Worm (Caenorhabditis elegans) whole organism, young adult: ENCODE data around the gene oops-1.

Source experiments
- B0019.2 ChIP-seq: fragments of 200-800 bp; sonication (Bioruptor generic); conservative IDR thresholded peaks from 2 replicates; pipeline ENCODE4 v1.3.6; 2022; ENCODE audit warnings: missing genetic modification reagents, missing genetic modification characterization, missing compliant biosample characterization
- B0336.3 ChIP-seq: fragments of 200-800 bp; sonication (Bioruptor generic); IDR thresholded peaks from 2 replicates; pipeline ENCODE4 v1.3.6; 2022; ENCODE audit warnings: missing genetic modification characterization, missing compliant biosample characterization
- C17E4.6 ChIP-seq: fragments of 200-800 bp; sonication (Bioruptor generic); IDR thresholded peaks from 2 replicates; pipeline ENCODE4 v1.3.6; 2022; ENCODE audit warnings: missing genetic modification reagents, missing genetic modification characterization, missing compliant biosample characterization
- D2030.7 ChIP-seq: fragments of 200-800 bp; sonication (Bioruptor generic); IDR thresholded peaks from 2 replicates; pipeline ENCODE4 v1.3.6; 2022; ENCODE audit warnings: missing genetic modification reagents, missing genetic modification characterization, missing compliant biosample characterization
- F39B2.1 ChIP-seq: fragments of 200-800 bp; sonication (Bioruptor generic); IDR thresholded peaks from 2 replicates; pipeline ENCODE4 v1.3.6; 2022; ENCODE audit warnings: missing genetic modification reagents, missing genetic modification characterization, missing compliant biosample characterization
- F49E8.2 ChIP-seq: sonication (generic microtip); optimal IDR thresholded peaks from 3 replicates; lab custom pipeline; 2017; ENCODE audit warnings: missing genetic modification characterization, mild to moderate bottlenecking, missing compliant biosample characterization, antibody characterized with exemption, moderate library complexity; ENCODE audit not compliant: insufficient read depth
- F55B11.4 ChIP-seq: sonication (generic microtip); optimal IDR thresholded peaks from 2 replicates; lab custom pipeline; 2016; ENCODE audit warnings: missing compliant biosample characterization, missing genetic modification characterization, borderline replicate concordance; ENCODE audit not compliant: insufficient read depth
- F57A8.1 ChIP-seq: fragments of 200-800 bp; sonication (Bioruptor generic); optimal IDR thresholded peaks from 2 replicates; lab custom pipeline; 2018; ENCODE audit warnings: mild to moderate bottlenecking, missing genetic modification characterization, moderate library complexity, missing compliant biosample characterization
- K11D2.4 ChIP-seq: fragments of 200-800 bp; sonication (Bioruptor generic); IDR thresholded peaks from 2 replicates; pipeline ENCODE4 v1.3.6; 2022; ENCODE audit warnings: missing genetic modification reagents, missing genetic modification characterization, missing compliant biosample characterization
- K12H6.12 ChIP-seq: fragments of 200-800 bp; sonication (Bioruptor generic); optimal IDR thresholded peaks from 2 replicates; lab custom pipeline; 2018; ENCODE audit warnings: mild to moderate bottlenecking, missing genetic modification characterization, missing compliant biosample characterization
- T07F8.4 ChIP-seq: sonication (generic microtip); optimal IDR thresholded peaks from 2 replicates; lab custom pipeline; 2016; ENCODE audit warnings: mild to moderate bottlenecking, missing genetic modification characterization, moderate library complexity, missing compliant biosample characterization
- Y67H2A.10 ChIP-seq: fragments of 200-800 bp; sonication (Bioruptor generic); conservative IDR thresholded peaks from 2 replicates; pipeline ENCODE4 v1.3.6; 2022; ENCODE audit warnings: missing genetic modification reagents, missing genetic modification characterization, missing compliant biosample characterization
- ZK185.1 ChIP-seq: sonication (generic microtip); optimal IDR thresholded peaks from 2 replicates; lab custom pipeline; 2016; ENCODE audit warnings: mild to moderate bottlenecking, missing genetic modification characterization, missing compliant biosample characterization; ENCODE audit not compliant: poor library complexity, severe bottlenecking
- attf-3 ChIP-seq: fragments of 200-800 bp; sonication (Bioruptor generic); conservative IDR thresholded peaks from 2 replicates; pipeline ENCODE4 v1.3.6; 2022; ENCODE audit warnings: missing genetic modification reagents, missing genetic modification characterization, missing compliant biosample characterization
- attf-6 ChIP-seq: fragments of 200-800 bp; sonication (Bioruptor generic); IDR thresholded peaks from 2 replicates; pipeline ENCODE4 v1.3.6; 2022; ENCODE audit warnings: missing genetic modification reagents, missing genetic modification characterization, missing compliant biosample characterization
- cebp-2 ChIP-seq: fragments of 200-800 bp; sonication (Bioruptor generic); IDR thresholded peaks from 2 replicates; pipeline ENCODE4 v1.3.6; 2022; ENCODE audit warnings: missing genetic modification characterization, missing compliant biosample characterization
- ceh-40 ChIP-seq: fragments of 200-800 bp; sonication (Bioruptor generic); IDR thresholded peaks from 2 replicates; pipeline ENCODE4 v1.3.6; 2022; ENCODE audit warnings: missing genetic modification characterization, missing compliant biosample characterization
- die-1 ChIP-seq: sonication (generic microtip); optimal IDR thresholded peaks from 2 replicates; lab custom pipeline; 2016; ENCODE audit warnings: missing genotype, mild to moderate bottlenecking, missing genetic modification characterization, missing compliant biosample characterization
- egrh-3 ChIP-seq: fragments of 200-800 bp; sonication (Bioruptor generic); IDR thresholded peaks from 2 replicates; pipeline ENCODE4 v1.3.6; 2022; ENCODE audit warnings: missing genetic modification reagents, missing genetic modification characterization, missing compliant biosample characterization
- fkh-3 ChIP-seq: sonication (generic microtip); optimal IDR thresholded peaks from 2 replicates; lab custom pipeline; 2016; ENCODE audit warnings: mild to moderate bottlenecking, missing genetic modification characterization, missing compliant biosample characterization
- hmg-20 ChIP-seq: fragments of 200-800 bp; sonication (Bioruptor generic); IDR thresholded peaks from 2 replicates; pipeline ENCODE4 v1.3.6; 2022; ENCODE audit warnings: missing genetic modification reagents, missing genetic modification characterization, missing compliant biosample characterization
- hsf-1 ChIP-seq: fragments of 200-800 bp; sonication (Bioruptor generic); IDR thresholded peaks from 2 replicates; pipeline ENCODE4 v1.3.6; 2022; ENCODE audit warnings: missing genetic modification reagents, missing genetic modification characterization, missing compliant biosample characterization
- lin-26 ChIP-seq: fragments of 200-800 bp; sonication (Bioruptor generic); IDR thresholded peaks from 2 replicates; pipeline ENCODE4 v1.3.6; 2022; ENCODE audit warnings: missing genetic modification reagents, missing genetic modification characterization, missing compliant biosample characterization
- lin-54 ChIP-seq: fragments of 200-800 bp; sonication (Bioruptor generic); optimal IDR thresholded peaks from 2 replicates; lab custom pipeline; 2018; ENCODE audit warnings: mild to moderate bottlenecking, missing genetic modification characterization, missing compliant biosample characterization
- lsl-1 ChIP-seq: fragments of 200-800 bp; sonication (Bioruptor generic); optimal IDR thresholded peaks from 2 replicates; lab custom pipeline; 2018; ENCODE audit warnings: mild to moderate bottlenecking, missing genetic modification characterization, moderate library complexity, missing compliant biosample characterization
- madf-6 ChIP-seq: fragments of 200-800 bp; sonication (Bioruptor generic); IDR thresholded peaks from 2 replicates; pipeline ENCODE4 v1.3.6; 2022; ENCODE audit warnings: missing genetic modification reagents, missing genetic modification characterization, missing compliant biosample characterization
- nfya-1 ChIP-seq: sonication (generic microtip); optimal IDR thresholded peaks from 2 replicates; lab custom pipeline; 2017; ENCODE audit warnings: antibody characterized with exemption, missing compliant biosample characterization, missing genetic modification characterization, borderline replicate concordance; ENCODE audit not compliant: insufficient read depth
- nfyb-1 ChIP-seq: fragments of 200-800 bp; sonication (Bioruptor generic); IDR thresholded peaks from 2 replicates; pipeline ENCODE4 v1.3.6; 2022; ENCODE audit warnings: missing genetic modification reagents, missing genetic modification characterization, missing compliant biosample characterization
- pbrm-1 ChIP-seq: fragments of 200-800 bp; sonication (Bioruptor generic); IDR thresholded peaks from 2 replicates; pipeline ENCODE4 v1.3.6; 2022; ENCODE audit warnings: missing genetic modification reagents, missing genetic modification characterization, missing compliant biosample characterization
- rcor-1 ChIP-seq: fragments of 200-800 bp; sonication (Bioruptor generic); IDR thresholded peaks from 2 replicates; pipeline ENCODE4 v1.3.6; 2022; ENCODE audit warnings: missing genetic modification reagents, missing genetic modification characterization, missing compliant biosample characterization
- sea-2 ChIP-seq: fragments of 200-800 bp; sonication (Bioruptor generic); IDR thresholded peaks from 2 replicates; pipeline ENCODE4 v1.3.6; 2022; ENCODE audit warnings: missing genetic modification characterization, missing compliant biosample characterization
- snpc-1.1 ChIP-seq: sonication (generic microtip); optimal IDR thresholded peaks from 2 replicates; lab custom pipeline; 2017; ENCODE audit warnings: missing genetic modification characterization, mild to moderate bottlenecking, missing compliant biosample characterization, antibody characterized with exemption, moderate library complexity, missing genotype, missing genetic modification reagents; ENCODE audit not compliant: insufficient read depth
- snpc-3.4 ChIP-seq: sonication (generic microtip); optimal IDR thresholded peaks from 2 replicates; lab custom pipeline; 2017; ENCODE audit warnings: missing genetic modification characterization, mild to moderate bottlenecking, missing compliant biosample characterization, antibody characterized with exemption, moderate library complexity, missing genotype, missing genetic modification reagents
- snpc-4 ChIP-seq, 5 experiments: fragments of 150-350 bp in 1 of 5; sonication (generic microtip) in 4 of 5; optimal IDR thresholded peaks; 2 replicates each; lab custom pipeline; 2014 to 2018; ENCODE audit warnings: missing genetic modification characterization in 5 of 5, missing biosample characterization in 3 of 5, antibody characterized with exemption in 2 of 5, mild to moderate bottlenecking in 2 of 5, missing compliant biosample characterization in 2 of 5, missing genotype in 2 of 5, moderate library complexity in 2 of 5, missing genetic modification reagents in 1 of 5
- tbp1 ChIP-seq: fragments of 200-800 bp; sonication (Bioruptor generic); optimal IDR thresholded peaks from 2 replicates; lab custom pipeline; 2018; ENCODE audit warnings: mild to moderate bottlenecking, missing genetic modification characterization, missing compliant biosample characterization
- zfh-2 ChIP-seq: fragments of 200-800 bp; sonication (Bioruptor generic); conservative IDR thresholded peaks from 2 replicates; pipeline ENCODE4 v1.3.6; 2022; ENCODE audit warnings: missing genetic modification reagents, missing genetic modification characterization, missing compliant biosample characterization
- ztf-18 ChIP-seq: sonication (generic microtip); optimal IDR thresholded peaks from 2 replicates; lab custom pipeline; 2016; ENCODE audit warnings: missing genotype, mild to moderate bottlenecking, missing genetic modification characterization, missing compliant biosample characterization
- ztf-22 ChIP-seq: fragments of 200-800 bp; sonication (Bioruptor generic); optimal IDR thresholded peaks from 2 replicates; lab custom pipeline; 2018; ENCODE audit warnings: mild to moderate bottlenecking, missing genetic modification characterization, moderate library complexity, missing compliant biosample characterization
- ztf-25 ChIP-seq: fragments of 200-800 bp; sonication (Bioruptor generic); IDR thresholded peaks from 2 replicates; pipeline ENCODE4 v1.3.6; 2022; ENCODE audit warnings: missing genetic modification reagents, missing genetic modification characterization, missing compliant biosample characterization

The oops-1 gene

DNA sequence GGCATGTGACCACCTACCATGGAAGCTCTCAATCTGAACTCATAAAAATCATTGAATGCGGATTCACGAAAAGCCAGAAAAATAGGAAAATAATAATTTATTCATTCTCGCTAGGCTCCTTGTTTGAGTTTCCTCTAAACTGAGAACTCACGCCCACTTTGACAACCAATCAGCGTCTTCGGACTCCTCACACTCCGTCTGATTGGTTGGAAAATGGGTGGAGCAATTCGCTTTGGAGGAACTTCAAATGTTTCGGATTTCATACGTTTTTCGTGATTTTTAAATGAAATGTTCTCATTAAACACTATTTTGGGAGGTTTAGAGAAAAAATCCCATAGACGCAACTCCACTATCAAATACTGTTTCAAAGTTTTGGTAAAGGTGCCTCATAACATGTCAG lies 29.0 kb upstream of the oops-1 start:
- TF ChIP-seq cebp-2, result 0 out of 2 replicates have a peak, but pooled peaks have one; percentile 16
- TF ChIP-seq F39B2.1, result no peak
- no peak for TF ChIP-seq F55B11.4
- no peak for TF ChIP-seq hmg-20 (GFP tag; lab: Robert Waterston, UW)
- TF ChIP-seq ceh-40, result no peak
- TF ChIP-seq, all 124 proteins: peak for 1

DNA sequence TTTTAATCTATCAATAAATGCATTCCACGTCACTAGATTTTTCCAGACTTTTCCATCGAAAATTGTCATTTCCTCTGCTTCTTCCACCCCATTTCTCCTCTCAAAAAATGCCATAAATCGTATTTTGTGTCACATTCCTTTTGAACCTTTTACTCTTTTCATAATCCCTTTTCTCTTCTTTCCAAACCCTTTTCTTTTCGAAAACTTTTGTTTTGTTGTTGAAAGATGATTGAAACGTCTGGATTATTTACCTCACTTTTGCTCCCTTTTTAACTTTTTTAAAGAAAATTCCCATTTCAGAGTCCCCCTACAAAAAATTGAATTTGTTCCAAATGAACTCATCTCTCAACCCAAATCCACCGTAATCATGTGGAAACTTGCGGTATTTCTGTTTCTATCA lies 25.2 kb upstream of the oops-1 start, which contains the start of gene C06E7.2:
Gene C06E7.2, plus strand, starts transcription at position 301 of the 400 bp plus-strand sequence.
- TF ChIP-seq hmg-20 (GFP tag; lab: Robert Waterston, UW), result no peak
- TF ChIP-seq ztf-18 (tag; lab: Kevin White, UChicago), result no peak
- no peak for TF ChIP-seq tbp1
- TF ChIP-seq T07F8.4 (tag; lab: Kevin White, UChicago), result no peak
- no peak for TF ChIP-seq ZK185.1 (tag; lab: Kevin White, UChicago)
- TF ChIP-seq die-1 (tag; lab: Kevin White, UChicago), result no peak
- TF ChIP-seq B0019.2 (GFP tag; lab: Robert Waterston, UW), result no peak
- TF ChIP-seq nfyb-1 (GFP tag; lab: Robert Waterston, UW), result no peak
- no peak for TF ChIP-seq F55B11.4
- TF ChIP-seq, all 124 proteins: peak for 0

- no peak for TF ChIP-seq B0336.3
- TF ChIP-seq rcor-1 (GFP tag; lab: Robert Waterston, UW), result no peak
- no peak for TF ChIP-seq attf-6 (GFP tag; lab: Robert Waterston, UW)
- TF ChIP-seq sea-2 (GFP tag; lab: Robert Waterston, UW), result no peak
- no peak for TF ChIP-seq lsl-1 (GFP tag; lab: Kevin White, UChicago)
- TF ChIP-seq snpc-4 (GFP tag; optimal IDR thresholded peaks at IDR 0.05; lab: Kevin White, UChicago), result no peak
- no peak for TF ChIP-seq snpc-4 (tag; optimal IDR thresholded peaks at IDR 0.05; lab: Kevin White, UChicago)
- TF ChIP-seq ztf-22 (GFP tag; lab: Kevin White, UChicago), result no peak
- no peak for TF ChIP-seq snpc-3.4 (tag; lab: Kevin White, UChicago)
- TF ChIP-seq lin-26 (GFP tag; lab: Robert Waterston, UW), result no peak
- TF ChIP-seq F57A8.1 (GFP tag; lab: Kevin White, UChicago), result no peak
- TF ChIP-seq fkh-3 (tag; lab: Kevin White, UChicago), result no peak
- no peak for TF ChIP-seq F39B2.1
- TF ChIP-seq nfya-1 (tag; lab: Kevin White, UChicago), result no peak
- TF ChIP-seq hsf-1 (GFP tag; lab: Robert Waterston, UW), result no peak
- no peak for TF ChIP-seq ztf-25 (GFP tag; lab: Robert Waterston, UW)
- TF ChIP-seq madf-6 (GFP tag; lab: Robert Waterston, UW), result no peak
- no peak for TF ChIP-seq ceh-40
- TF ChIP-seq attf-3 (GFP tag; lab: Robert Waterston, UW), result no peak
Measured at ce11 chrIV:5834182-5834581, 20.2 kb upstream of the oops-1 start.

ce11 chrIV:5832801-5833200 lies 18.9 kb upstream of the oops-1 start:
- no peak for TF ChIP-seq lin-54 (GFP tag; lab: Kevin White, UChicago)
- no peak for TF ChIP-seq rcor-1 (GFP tag; lab: Robert Waterston, UW)
- 0 out of 2 replicates have a peak, but pooled peaks have one; percentile 11 for TF ChIP-seq pbrm-1 (GFP tag; lab: Robert Waterston, UW)
- no peak for TF ChIP-seq Y67H2A.10 (GFP tag; lab: Robert Waterston, UW)
- TF ChIP-seq attf-6 (GFP tag; lab: Robert Waterston, UW), result peak; percentile 74
- TF ChIP-seq K11D2.4 (GFP tag; lab: Robert Waterston, UW), result no peak
- TF ChIP-seq tbp1, result peak; percentile 46
- TF ChIP-seq zfh-2 (GFP tag; lab: Robert Waterston, UW), result no peak
- peak; percentile 85 for TF ChIP-seq snpc-1.1 (tag; lab: Kevin White, UChicago)
- no peak for TF ChIP-seq C17E4.6
- TF ChIP-seq F49E8.2, result peak; percentile 15
- no peak for TF ChIP-seq egrh-3 (GFP tag; lab: Robert Waterston, UW)
- TF ChIP-seq D2030.7 (GFP tag; lab: Robert Waterston, UW), result peak; percentile 79
- peak; percentile 56 for TF ChIP-seq snpc-4 (GFP tag; optimal IDR thresholded peaks at IDR 0.05; lab: Kevin White, UChicago)
- peak; percentile 49 to 93 (median 84) for TF ChIP-seq snpc-4 (tag; optimal IDR thresholded peaks at IDR 0.05; lab: Kevin White, UChicago)
- no peak for TF ChIP-seq K12H6.12 (tag; lab: Kevin White, UChicago)
- TF ChIP-seq, all 124 proteins: peak for 7
